Worm (Caenorhabditis elegans) whole organism, L2 larva: ENCODE data around the gene valv-1.
A peak's percentile ranks its signal among the peaks of the same experiment; 100 is the strongest.

Source experiments
- F13H6.1 ChIP-seq: sonication (generic microtip); optimal IDR thresholded peaks from 2 replicates; lab custom pipeline; 2016; ENCODE audit warnings: missing genetic modification characterization, missing compliant biosample characterization
- R02D3.7 ChIP-seq: fragments of 150-350 bp; optimal IDR thresholded peaks from 2 replicates; lab custom pipeline; 2014; ENCODE audit warnings: missing biosample characterization, missing genetic modification characterization
- Y55F3AM.14 ChIP-seq: fragments of 200-800 bp; sonication (Bioruptor generic); optimal IDR thresholded peaks from 2 replicates; lab custom pipeline; 2018; ENCODE audit warnings: mild to moderate bottlenecking, missing genetic modification characterization, missing compliant biosample characterization
- ZK546.5 ChIP-seq: sonication (generic microtip); optimal IDR thresholded peaks from 2 replicates; lab custom pipeline; 2017; ENCODE audit warnings: missing biosample characterization, missing genetic modification characterization
- alr-1 ChIP-seq: fragments of 150-350 bp; optimal IDR thresholded peaks from 2 replicates; lab custom pipeline; 2014; ENCODE audit warnings: missing biosample characterization, missing genetic modification characterization
- ama-1 ChIP-seq: fragments of 150-350 bp; optimal IDR thresholded peaks from 2 replicates; lab custom pipeline; 2018; ENCODE audit warnings: inconsistent platforms
- blmp-1 ChIP-seq: sonication (generic microtip); optimal IDR thresholded peaks from 2 replicates; lab custom pipeline; 2017; ENCODE audit warnings: missing genetic modification characterization, mild to moderate bottlenecking, missing compliant biosample characterization, antibody characterized with exemption, moderate library complexity; ENCODE audit not compliant: insufficient read depth
- ceh-82 ChIP-seq: fragments of 150-350 bp; optimal IDR thresholded peaks from 2 replicates; lab custom pipeline; 2014; ENCODE audit warnings: missing biosample characterization, missing genetic modification characterization
- crh-2 ChIP-seq: sonication (generic microtip); optimal IDR thresholded peaks from 2 replicates; lab custom pipeline; 2017; ENCODE audit warnings: missing biosample characterization, missing genetic modification characterization
- dmd-4 ChIP-seq: sonication (generic microtip); optimal IDR thresholded peaks from 2 replicates; lab custom pipeline; 2017; ENCODE audit warnings: missing biosample characterization, missing genetic modification characterization
- elt-1 ChIP-seq: fragments of 150-350 bp; optimal IDR thresholded peaks from 2 replicates; lab custom pipeline; 2014; ENCODE audit warnings: missing biosample characterization, missing genetic modification characterization
- elt-3 ChIP-seq: sonication (generic microtip); optimal IDR thresholded peaks from 2 replicates; lab custom pipeline; 2017; ENCODE audit warnings: missing biosample characterization, missing genetic modification characterization
- fos-1 ChIP-seq: fragments of 150-350 bp; optimal IDR thresholded peaks from 2 replicates; lab custom pipeline; 2014; ENCODE audit warnings: missing biosample characterization, missing genetic modification characterization
- gmeb-1 ChIP-seq: fragments of 150-350 bp; optimal IDR thresholded peaks from 2 replicates; lab custom pipeline; 2014; ENCODE audit warnings: missing biosample characterization, missing genetic modification characterization
- lin-13 ChIP-seq: fragments of 150-350 bp; optimal IDR thresholded peaks from 2 replicates; lab custom pipeline; 2014; ENCODE audit warnings: missing biosample characterization, missing genetic modification reagents, missing genetic modification characterization
- lin-39 ChIP-seq: fragments of 150-350 bp; optimal IDR thresholded peaks from 2 replicates; lab custom pipeline; 2014; ENCODE audit warnings: missing biosample characterization, missing genetic modification reagents, missing genetic modification characterization
- lsy-2 ChIP-seq, 2 experiments: fragments of 150-350 bp in 1 of 2; sonication (generic microtip) in 1 of 2; optimal IDR thresholded peaks; 2 replicates each; lab custom pipeline; 2014 to 2017; ENCODE audit warnings: missing biosample characterization in 2 of 2, missing genetic modification characterization in 2 of 2
- mab-5 ChIP-seq: fragments of 150-350 bp; optimal IDR thresholded peaks from 2 replicates; lab custom pipeline; 2014; ENCODE audit warnings: missing biosample characterization, missing genetic modification characterization
- mdl-1 ChIP-seq, 2 experiments: fragments of 150-350 bp in 1 of 2; sonication (generic microtip) in 1 of 2; optimal IDR thresholded peaks; 2 replicates each; lab custom pipeline; 2017; ENCODE audit warnings: missing biosample characterization in 2 of 2, missing genetic modification characterization in 2 of 2
- nhr-10 ChIP-seq: sonication (generic microtip); optimal IDR thresholded peaks from 2 replicates; lab custom pipeline; 2017; ENCODE audit warnings: missing biosample characterization, missing genetic modification characterization
- nhr-12 ChIP-seq: fragments of 150-350 bp; optimal IDR thresholded peaks from 2 replicates; lab custom pipeline; 2014; ENCODE audit warnings: missing biosample characterization, missing genetic modification characterization
- nhr-129 ChIP-seq: fragments of 150-350 bp; optimal IDR thresholded peaks from 2 replicates; lab custom pipeline; 2014; ENCODE audit warnings: missing biosample characterization, missing genetic modification characterization
- nhr-21 ChIP-seq: fragments of 150-350 bp; optimal IDR thresholded peaks from 2 replicates; lab custom pipeline; 2014; ENCODE audit warnings: missing biosample characterization, missing genetic modification characterization
- nhr-23 ChIP-seq: fragments of 150-350 bp; optimal IDR thresholded peaks from 2 replicates; lab custom pipeline; 2014; ENCODE audit warnings: missing biosample characterization, missing genetic modification reagents, missing genetic modification characterization
- nhr-237 ChIP-seq: fragments of 150-350 bp; optimal IDR thresholded peaks from 2 replicates; lab custom pipeline; 2014; ENCODE audit warnings: missing biosample characterization, missing genetic modification characterization
- nhr-77 ChIP-seq: fragments of 150-350 bp; optimal IDR thresholded peaks from 2 replicates; lab custom pipeline; 2014; ENCODE audit warnings: missing biosample characterization, missing genetic modification characterization
- peb-1 ChIP-seq: fragments of 150-350 bp; optimal IDR thresholded peaks from 2 replicates; lab custom pipeline; 2014; ENCODE audit warnings: missing biosample characterization, missing genetic modification characterization
- skn-1 ChIP-seq: sonication (generic microtip); optimal IDR thresholded peaks from 2 replicates; lab custom pipeline; 2017; ENCODE audit warnings: missing biosample characterization, missing genetic modification characterization
- sma-3 ChIP-seq: sonication (generic microtip); optimal IDR thresholded peaks from 2 replicates; lab custom pipeline; 2016; ENCODE audit warnings: missing genetic modification reagents, missing genetic modification characterization, missing compliant biosample characterization
- sma-9 ChIP-seq, 2 experiments: fragments of 150-350 bp in 1 of 2; sonication (generic microtip) in 1 of 2; optimal IDR thresholded peaks; 2 replicates each; lab custom pipeline; 2014 to 2016; ENCODE audit warnings: missing genetic modification characterization in 2 of 2, mild to moderate bottlenecking in 1 of 2, missing biosample characterization in 1 of 2, missing compliant biosample characterization in 1 of 2, missing genetic modification reagents in 1 of 2, moderate library complexity in 1 of 2
- snpc-4 ChIP-seq: fragments of 150-350 bp; optimal IDR thresholded peaks from 2 replicates; lab custom pipeline; 2014; ENCODE audit warnings: missing biosample characterization, missing genetic modification characterization
- unc-39 ChIP-seq: fragments of 150-350 bp; optimal IDR thresholded peaks from 2 replicates; lab custom pipeline; 2014; ENCODE audit warnings: missing biosample characterization, missing genetic modification characterization
- unc-55 ChIP-seq: fragments of 150-350 bp; sonication (generic microtip); optimal IDR thresholded peaks from 3 replicates; lab custom pipeline; 2014; ENCODE audit warnings: missing biosample characterization, missing genetic modification reagents, missing genetic modification characterization
- unc-62 ChIP-seq: fragments of 150-350 bp; optimal IDR thresholded peaks from 2 replicates; lab custom pipeline; 2014; ENCODE audit warnings: missing biosample characterization, missing genetic modification reagents, missing genetic modification characterization
- zag-1 ChIP-seq: fragments of 150-350 bp; optimal IDR thresholded peaks from 2 replicates; lab custom pipeline; 2014; ENCODE audit warnings: missing biosample characterization, missing genetic modification characterization
- ztf-1 ChIP-seq: fragments of 200-800 bp; sonication (Bioruptor generic); conservative IDR thresholded peaks from 2 replicates; pipeline ENCODE4 v1.3.6; 2022; ENCODE audit warnings: missing genetic modification characterization, missing compliant biosample characterization
- ztf-4 ChIP-seq: fragments of 150-350 bp; optimal IDR thresholded peaks from 2 replicates; lab custom pipeline; 2014; ENCODE audit warnings: missing biosample characterization, missing genetic modification characterization

valv-1 gene

ce11 chrIV:7414163-7414562, 31.0 kb downstream of the valv-1 start:
- TF ChIP-seq unc-55 (peak; percentile 48), skn-1 (tag; lab: Kevin White, UChicago) (no peak)

ce11 chrIV:7413573-7413972, 31.6 kb downstream of the valv-1 start:
- TF ChIP-seq R02D3.7 (tag; lab: Kevin White, UChicago) (no peak), ztf-4 (tag; lab: Kevin White, UChicago) (no peak), nhr-12 (tag; lab: Kevin White, UChicago) (no peak), nhr-237 (tag; lab: Kevin White, UChicago) (no peak), elt-3 (tag; lab: Kevin White, UChicago) (no peak), gmeb-1 (tag; lab: Kevin White, UChicago) (no peak)

- no peak for TF ChIP-seq ama-1 (lab: Kevin White, UChicago)
Observed at ce11 chrIV:7407301-7407700, 37.8 kb downstream of the valv-1 start.

ce11 chrIV:7406690-7407089, 38.4 kb downstream of the valv-1 start:
- TF ChIP-seq mab-5 (tag; lab: Kevin White, UChicago) (no peak), peb-1 (tag; lab: Kevin White, UChicago) (no peak)

ce11 chrIV:7404934-7405632, 40.1 kb downstream of the valv-1 start, which contains the start of the genes C48A7.16 and egl-19:
C48A7.16 (plus strand) TSS chrIV:7405477.
egl-19 (plus strand) TSS chrIV:7405582.
- TF ChIP-seq snpc-4 (tag; lab: Kevin White, UChicago): no peak
- no peak for TF ChIP-seq gmeb-1 (tag; lab: Kevin White, UChicago)
- TF ChIP-seq mdl-1 (tag; optimal IDR thresholded peaks at IDR 0.05; lab: Kevin White, UChicago): no peak
- TF ChIP-seq zag-1 (tag; lab: Kevin White, UChicago): no peak
- TF ChIP-seq nhr-129 (tag; lab: Kevin White, UChicago): no peak
- no peak for TF ChIP-seq fos-1 (tag; lab: Kevin White, UChicago)
- no peak for TF ChIP-seq R02D3.7 (tag; lab: Kevin White, UChicago)
- no peak for TF ChIP-seq ztf-1
- TF ChIP-seq nhr-12 (tag; lab: Kevin White, UChicago): no peak
- TF ChIP-seq elt-3 (tag; lab: Kevin White, UChicago): no peak
- no peak for TF ChIP-seq Y55F3AM.14 (GFP tag; lab: Kevin White, UChicago)
- no peak for TF ChIP-seq sma-9 (GFP tag; optimal IDR thresholded peaks at IDR 0.05; lab: Kevin White, UChicago)
- TF ChIP-seq sma-9 (tag; optimal IDR thresholded peaks at IDR 0.05; lab: Kevin White, UChicago): no peak

- no peak for TF ChIP-seq nhr-10 (tag; lab: Kevin White, UChicago)
- TF ChIP-seq gmeb-1 (tag; lab: Kevin White, UChicago): no peak
Observed at ce11 chrIV:7403422-7403821, 41.7 kb downstream of the valv-1 start.

- no peak for TF ChIP-seq dmd-4
- TF ChIP-seq nhr-10 (tag; lab: Kevin White, UChicago): no peak
- peak; percentile 67 for TF ChIP-seq mab-5 (tag; lab: Kevin White, UChicago)
- TF ChIP-seq F13H6.1: peak; percentile 88
- no peak for TF ChIP-seq alr-1 (tag; lab: Kevin White, UChicago)
- TF ChIP-seq nhr-129 (tag; lab: Kevin White, UChicago): peak; percentile 87
- TF ChIP-seq zag-1 (tag; lab: Kevin White, UChicago): peak; percentile 94
- peak; percentile 59 for TF ChIP-seq fos-1 (tag; lab: Kevin White, UChicago)
- TF ChIP-seq ZK546.5 (tag; lab: Kevin White, UChicago): no peak
- no peak for TF ChIP-seq unc-39 (tag; lab: Kevin White, UChicago)
- no peak for TF ChIP-seq elt-1
- TF ChIP-seq lin-13 (GFP tag; lab: Kevin White, UChicago): peak; percentile 59
- TF ChIP-seq ama-1 (lab: Kevin White, UChicago): no peak
- TF ChIP-seq nhr-12 (tag; lab: Kevin White, UChicago): no peak
- no peak for TF ChIP-seq lin-39
- TF ChIP-seq nhr-21 (tag; lab: Kevin White, UChicago): no peak
- no peak for TF ChIP-seq skn-1 (tag; lab: Kevin White, UChicago)
- TF ChIP-seq peb-1 (tag; lab: Kevin White, UChicago): no peak
- peak; percentile 72 for TF ChIP-seq crh-2
- TF ChIP-seq Y55F3AM.14 (GFP tag; lab: Kevin White, UChicago): peak; percentile 57
- TF ChIP-seq mdl-1 (tag; optimal IDR thresholded peaks at IDR 0.05; lab: Kevin White, UChicago): peak in 1 of 2 experiments; percentile 74
- TF ChIP-seq ztf-1: no peak
- TF ChIP-seq nhr-23: no peak
- peak; percentile 61 to 79 for TF ChIP-seq lsy-2 (tag; optimal IDR thresholded peaks at IDR 0.05; lab: Kevin White, UChicago)
- TF ChIP-seq ceh-82: peak; percentile 32
- peak; percentile 56 for TF ChIP-seq ztf-4 (tag; lab: Kevin White, UChicago)
- no peak for TF ChIP-seq nhr-77
- no peak for TF ChIP-seq blmp-1
- no peak for TF ChIP-seq snpc-4 (tag; lab: Kevin White, UChicago)
- no peak for TF ChIP-seq sma-3 (GFP tag; lab: Kevin White, UChicago)
- no peak for TF ChIP-seq unc-62 (GFP tag; lab: Kevin White, UChicago)
Observed at ce11 chrIV:7402077-7402476, 43.1 kb downstream of the valv-1 start.
